Fruit fly (Drosophila melanogaster): ENCODE measurements around the gene CG7653.

Gene CG7653

dm6 chr2L:15880056-15880455, at the start of gene CG7653:
Gene CG7653, minus strand, starts transcription at chr2L:15880156.
- no peak for TF ChIP-seq CG17801 (GFP tag; optimal IDR thresholded peaks at IDR 0.05; ENCODE audit: partially characterized antibody)

dm6 chr2L:15923095-15923494, 43.1 kb upstream of the CG7653 start, which contains the start of gene CG4793:
Gene CG4793, plus strand, starts transcription at chr2L:15923395.
- TF ChIP-seq CG17801 (GFP tag; optimal IDR thresholded peaks at IDR 0.05; ENCODE audit: partially characterized antibody) = no peak

- no peak for TF ChIP-seq CG17801 (GFP tag; optimal IDR thresholded peaks at IDR 0.05; ENCODE audit: partially characterized antibody)
Measured at dm6 chr2L:15916588-15916987, 36.6 kb upstream of the CG7653 start, which contains the start of gene CG13244. Gene CG13244, plus strand, starts transcription at chr2L:15916888.

DNA sequence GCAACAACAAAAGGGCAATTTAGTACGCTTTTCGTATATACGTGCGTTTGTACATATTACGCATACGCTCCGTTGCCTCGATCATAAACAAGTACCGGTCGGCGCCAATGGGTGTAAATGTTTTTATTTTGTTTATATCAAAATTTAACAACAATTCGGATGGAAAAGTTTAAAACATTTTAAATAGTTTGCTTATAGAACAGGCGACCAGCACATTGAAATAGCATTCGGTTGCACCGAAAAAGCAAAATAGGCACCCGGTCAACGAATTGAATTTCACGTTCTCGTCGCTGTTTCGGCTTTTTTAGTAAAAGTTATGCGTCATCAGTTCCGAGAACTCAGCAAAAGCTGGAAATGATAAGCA, 33.7 kb upstream of the CG7653 start:
- TF ChIP-seq CG17801 (GFP tag; optimal IDR thresholded peaks at IDR 0.05; ENCODE audit: partially characterized antibody) = peak; percentile 23

- TF ChIP-seq CG17801 (GFP tag; optimal IDR thresholded peaks at IDR 0.05; ENCODE audit: partially characterized antibody) = peak; percentile 9
Measured at dm6 chr2L:15912901-15913673, 33.1 kb upstream of the CG7653 start.

DNA sequence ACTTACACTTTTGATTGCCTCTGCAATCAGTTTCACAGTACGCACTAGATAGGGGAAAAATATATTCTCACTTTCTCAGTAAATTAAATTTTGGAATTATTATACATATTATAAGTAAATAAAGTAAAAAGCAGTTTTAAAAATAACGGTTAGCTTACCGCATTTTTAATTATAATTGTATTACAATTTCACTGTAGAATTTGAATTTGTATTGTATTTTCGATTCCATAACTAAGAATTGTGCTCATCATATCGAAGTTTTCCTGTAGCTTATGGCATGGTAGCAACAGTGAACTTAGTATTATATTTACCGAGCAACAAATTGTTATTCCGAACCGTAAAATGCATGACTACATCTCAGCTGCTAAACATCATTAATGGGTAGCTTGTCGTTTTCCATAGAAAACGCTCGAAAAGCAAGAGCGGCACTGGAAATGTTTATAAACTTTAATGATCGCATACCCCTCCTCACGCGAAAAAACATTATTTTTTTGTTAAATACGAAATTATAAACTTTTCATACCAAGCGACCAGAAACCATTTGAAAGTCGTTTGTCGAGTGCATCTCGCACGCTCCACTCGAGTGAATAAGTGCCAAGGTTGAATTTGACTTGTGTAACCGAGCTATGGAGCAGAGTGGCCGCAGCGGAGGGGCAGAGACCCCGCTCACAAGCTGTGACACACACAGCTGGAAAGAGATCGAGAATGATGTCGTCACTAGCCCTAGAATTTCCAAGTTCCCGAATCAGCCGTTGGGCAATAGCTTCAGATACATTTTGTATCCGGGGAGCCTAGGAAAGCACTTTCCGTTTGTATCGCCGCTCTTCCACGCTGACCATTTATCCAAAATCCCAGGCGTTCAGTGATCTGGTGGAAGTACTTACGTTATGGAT, 32.3 kb upstream of the CG7653 start:
- peak; percentile 92 for TF ChIP-seq CG17801 (GFP tag; optimal IDR thresholded peaks at IDR 0.05; ENCODE audit: partially characterized antibody)

DNA sequence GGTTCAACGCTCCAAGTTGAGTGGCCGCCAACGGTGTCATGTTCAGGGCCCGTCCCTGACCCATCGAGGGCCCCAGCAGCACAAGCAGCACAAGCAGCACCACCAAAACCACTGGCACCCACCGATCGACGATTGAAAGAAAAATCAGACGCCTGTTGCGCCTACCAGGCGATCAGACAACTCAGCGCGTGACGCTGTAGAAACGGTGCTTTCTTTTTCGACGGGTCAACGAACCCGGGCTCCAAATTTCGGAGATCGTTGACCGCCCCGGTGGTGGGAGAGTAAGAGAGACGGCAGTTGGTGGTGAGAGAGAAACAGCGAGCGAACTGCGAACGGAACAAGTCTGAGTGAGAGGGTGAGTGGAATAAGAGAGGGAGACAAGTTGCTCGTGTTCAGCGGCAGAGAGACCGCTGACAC, 31.6 kb upstream of the CG7653 start:
- TF ChIP-seq CG17801 (GFP tag; optimal IDR thresholded peaks at IDR 0.05; ENCODE audit: partially characterized antibody) = no peak

dm6 chr2L:15910937-15911590, 31.1 kb upstream of the CG7653 start:
- TF ChIP-seq CG17801 (GFP tag; optimal IDR thresholded peaks at IDR 0.05; ENCODE audit: partially characterized antibody) = peak; percentile 71

- TF ChIP-seq CG17801 (GFP tag; optimal IDR thresholded peaks at IDR 0.05; ENCODE audit: partially characterized antibody) = no peak
Measured at dm6 chr2L:15909826-15910225, 29.9 kb upstream of the CG7653 start.

DNA sequence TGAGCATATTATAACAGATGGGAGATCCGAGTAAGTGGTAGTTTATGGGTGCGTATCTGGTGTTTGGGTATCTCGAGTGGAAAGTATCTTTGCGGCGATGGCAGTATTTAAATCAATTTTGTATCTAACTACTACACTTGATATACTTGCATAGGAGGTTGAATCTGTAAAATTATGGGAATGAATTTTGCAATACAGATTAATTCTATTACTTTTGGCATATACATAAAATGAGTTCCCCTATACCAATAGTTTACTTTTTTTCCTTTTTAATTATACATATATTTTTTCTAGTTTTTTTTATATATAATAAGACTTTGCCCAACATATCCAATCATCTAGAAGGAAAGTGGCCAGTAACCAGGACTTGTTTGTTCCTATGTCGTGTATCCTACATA, 29.3 kb upstream of the CG7653 start:
- TF ChIP-seq CG17801 (GFP tag; optimal IDR thresholded peaks at IDR 0.05; ENCODE audit: partially characterized antibody) = no peak

DNA sequence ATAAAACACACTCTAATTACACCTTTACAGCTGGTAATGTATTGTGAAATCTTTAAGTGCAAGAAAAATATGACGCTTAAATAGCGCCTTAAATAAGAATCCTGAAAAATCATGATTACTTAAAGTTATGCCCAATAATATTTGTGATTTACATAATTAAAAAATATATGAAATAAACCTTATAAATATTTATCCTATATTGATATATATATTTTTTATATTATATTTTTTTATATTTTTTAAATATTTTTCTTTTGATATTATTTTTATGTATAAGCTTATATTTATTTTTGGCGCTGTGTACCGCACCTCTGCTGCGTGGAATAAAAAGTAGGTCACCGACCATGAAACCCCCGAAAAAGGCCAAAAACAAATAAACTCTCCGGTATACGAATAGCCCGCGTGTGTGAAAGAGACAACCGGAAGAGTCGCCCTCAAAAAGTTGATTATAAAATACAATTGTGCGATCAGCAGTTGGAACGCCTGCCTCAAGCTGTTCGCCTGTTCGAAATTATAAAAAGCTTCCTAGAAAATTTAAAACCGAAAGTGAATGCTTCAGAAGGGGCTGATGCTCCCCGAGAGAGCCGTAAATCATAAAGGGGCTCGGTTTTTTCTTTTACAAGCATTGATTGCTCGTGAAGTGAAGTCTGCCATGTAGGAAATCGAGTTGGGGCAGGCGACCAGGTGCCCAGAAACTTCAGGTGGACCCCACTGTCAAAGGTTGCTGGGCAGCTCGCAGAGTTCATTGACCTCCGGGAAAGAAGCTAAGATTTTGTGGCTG, 28.7 kb upstream of the CG7653 start:
- TF ChIP-seq CG17801 (GFP tag; optimal IDR thresholded peaks at IDR 0.05; ENCODE audit: partially characterized antibody) = peak; percentile 63

dm6 chr2L:15908086-15908485, 28.1 kb upstream of the CG7653 start:
- no peak for TF ChIP-seq CG17801 (GFP tag; optimal IDR thresholded peaks at IDR 0.05; ENCODE audit: partially characterized antibody)

DNA sequence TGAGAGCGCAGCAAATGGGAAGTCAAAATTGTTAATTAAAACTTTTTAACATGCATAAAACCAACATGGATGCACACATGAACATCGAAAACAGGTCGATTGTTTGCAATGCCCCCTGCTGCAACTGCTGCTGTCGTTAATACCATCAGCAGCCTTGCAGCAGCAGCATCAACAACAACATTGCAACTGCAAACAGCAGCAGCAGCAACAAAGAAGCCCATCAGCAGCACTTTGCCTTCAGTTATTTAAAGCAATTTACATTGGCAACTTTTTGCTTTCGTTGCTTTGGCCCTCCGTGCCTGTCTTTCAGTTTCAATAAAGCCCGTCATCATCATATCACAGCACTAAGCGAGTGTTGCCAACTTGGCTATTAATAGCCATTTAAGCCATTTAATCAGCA, 27.4 kb upstream of the CG7653 start:
- TF ChIP-seq CG17801 (GFP tag; optimal IDR thresholded peaks at IDR 0.05; ENCODE audit: partially characterized antibody) = no peak

- no peak for TF ChIP-seq CG17801 (GFP tag; optimal IDR thresholded peaks at IDR 0.05; ENCODE audit: partially characterized antibody)
Measured at dm6 chr2L:15903725-15904124, 23.8 kb upstream of the CG7653 start.

- no peak for TF ChIP-seq CG17801 (GFP tag; optimal IDR thresholded peaks at IDR 0.05; ENCODE audit: partially characterized antibody)
Measured at dm6 chr2L:15902310-15902709, 22.4 kb upstream of the CG7653 start, which contains the start of gene CG31821. Gene CG31821, minus strand, starts transcription at chr2L:15902410.

Data from ovary, adult (tissue).